Fruit fly (Drosophila melanogaster) whole organism, embryonic: ENCODE measurements around the gene tank.

Experiments
- Adf1 ChIP-seq: fragments of 200-800 bp; sonication (Bioruptor generic); IDR thresholded peaks from 2 replicates; pipeline ENCODE4 v1.3.6; 2022; ENCODE audit warnings: missing biosample characterization, missing genetic modification characterization
- Antp ChIP-seq: fragments of 200-800 bp; sonication (Bioruptor generic); optimal IDR thresholded peaks from 3 replicates; lab custom pipeline; 2016; ENCODE audit warnings: missing biosample characterization, missing genetic modification characterization
- Blimp-1 ChIP-seq: fragments of 200-800 bp; sonication (Bioruptor generic); optimal IDR thresholded peaks from 3 replicates; lab custom pipeline; 2018; ENCODE audit warnings: missing biosample characterization, missing genetic modification characterization, mild to moderate bottlenecking, moderate library complexity, missing genetic modification reagents
- CG1024 ChIP-seq: fragments of 200-800 bp; sonication (Bioruptor generic); IDR thresholded peaks from 2 replicates; pipeline ENCODE4 v1.3.6; 2022; ENCODE audit warnings: missing biosample characterization, missing genetic modification characterization
- CG10267 ChIP-seq: fragments of 200-800 bp; sonication (Bioruptor generic); optimal IDR thresholded peaks from 2 replicates; lab custom pipeline; 2018; ENCODE audit warnings: missing biosample characterization, mild to moderate bottlenecking, missing genetic modification characterization, moderate library complexity
- CG10565 ChIP-seq: fragments of 200-800 bp; sonication (Bioruptor generic); optimal IDR thresholded peaks from 3 replicates; lab custom pipeline; 2016; ENCODE audit warnings: missing biosample characterization, mild to moderate bottlenecking, missing genetic modification characterization
- CG11456 ChIP-seq: fragments of 200-800 bp; sonication (Bioruptor generic); IDR thresholded peaks from 3 replicates; pipeline ENCODE4 v1.3.6; 2022; ENCODE audit warnings: missing biosample characterization, missing genetic modification characterization
- CG12155 ChIP-seq: fragments of 200-800 bp; sonication (Bioruptor generic); optimal IDR thresholded peaks from 3 replicates; lab custom pipeline; 2016; ENCODE audit warnings: missing biosample characterization, missing genetic modification characterization
- CG12236 ChIP-seq: fragments of 200-800 bp; sonication (Bioruptor generic); optimal IDR thresholded peaks from 2 replicates; lab custom pipeline; 2016; ENCODE audit warnings: missing biosample characterization, missing genetic modification characterization
- CG12744 ChIP-seq: fragments of 200-800 bp; sonication (Bioruptor generic); optimal IDR thresholded peaks from 2 replicates; lab custom pipeline; 2016; ENCODE audit warnings: missing biosample characterization, missing genetic modification characterization
- CG13624 ChIP-seq: fragments of 200-800 bp; sonication (Bioruptor generic); optimal IDR thresholded peaks from 2 replicates; lab custom pipeline; 2016; ENCODE audit warnings: missing biosample characterization, missing genetic modification characterization
- CG1832 ChIP-seq: fragments of 200-800 bp; sonication (Bioruptor generic); optimal IDR thresholded peaks from 2 replicates; lab custom pipeline; 2017; ENCODE audit warnings: missing biosample characterization, mild to moderate bottlenecking, missing genetic modification characterization, inconsistent platforms
- CG2678 ChIP-seq: fragments of 200-800 bp; sonication (Bioruptor generic); optimal IDR thresholded peaks from 3 replicates; lab custom pipeline; 2019; ENCODE audit warnings: missing biosample characterization, mild to moderate bottlenecking, missing genetic modification characterization, moderate library complexity
- CG30403 ChIP-seq: fragments of 200-800 bp; sonication (Bioruptor generic); optimal IDR thresholded peaks from 3 replicates; lab custom pipeline; 2016; ENCODE audit warnings: missing biosample characterization, missing genetic modification characterization
- CG31365 ChIP-seq: fragments of 200-800 bp; sonication (Bioruptor generic); optimal IDR thresholded peaks from 2 replicates; lab custom pipeline; 2018; ENCODE audit warnings: missing biosample characterization, mild to moderate bottlenecking, missing genetic modification characterization
- CG34224 ChIP-seq: fragments of 200-800 bp; sonication (Bioruptor generic); IDR thresholded peaks from 3 replicates; pipeline ENCODE4 v1.3.6; 2022; ENCODE audit warnings: missing biosample characterization, missing genetic modification characterization; ENCODE audit not compliant: partially characterized antibody
- CG34422 ChIP-seq: fragments of 200-800 bp; sonication (Bioruptor generic); IDR thresholded peaks from 3 replicates; pipeline ENCODE4 v1.3.6; 2022; ENCODE audit warnings: missing biosample characterization, missing genetic modification characterization
- CG4282 ChIP-seq: fragments of 200-800 bp; sonication (Bioruptor generic); optimal IDR thresholded peaks from 2 replicates; lab custom pipeline; 2016; ENCODE audit warnings: missing biosample characterization, missing genetic modification characterization
- CG4360 ChIP-seq: fragments of 200-800 bp; sonication (Bioruptor generic); IDR thresholded peaks from 2 replicates; pipeline ENCODE4 v1.3.6; 2022; ENCODE audit warnings: missing biosample characterization, missing genetic modification characterization
- CG4424 ChIP-seq: fragments of 200-800 bp; sonication (Bioruptor generic); optimal IDR thresholded peaks from 3 replicates; lab custom pipeline; 2016; ENCODE audit warnings: missing biosample characterization, missing genetic modification characterization
- CG7556 ChIP-seq: fragments of 200-800 bp; sonication (Bioruptor generic); optimal IDR thresholded peaks from 2 replicates; lab custom pipeline; 2017; ENCODE audit warnings: missing biosample characterization, mild to moderate bottlenecking, missing genetic modification characterization
- CG7745 ChIP-seq: fragments of 200-800 bp; sonication (Bioruptor generic); optimal IDR thresholded peaks from 2 replicates; lab custom pipeline; 2018; ENCODE audit warnings: missing biosample characterization, mild to moderate bottlenecking, missing genetic modification characterization, moderate library complexity
- CG9437 ChIP-seq: fragments of 200-800 bp; sonication (Bioruptor generic); optimal IDR thresholded peaks from 2 replicates; lab custom pipeline; 2018; ENCODE audit warnings: missing biosample characterization, mild to moderate bottlenecking, missing genetic modification characterization
- Dref ChIP-seq: fragments of 200-800 bp; sonication (Bioruptor generic); IDR thresholded peaks from 2 replicates; pipeline ENCODE4 v1.3.6; 2022; ENCODE audit warnings: missing biosample characterization, missing genetic modification characterization
- Ets97D ChIP-seq: fragments of 200-800 bp; sonication (Bioruptor generic); optimal IDR thresholded peaks from 3 replicates; lab custom pipeline; 2016; ENCODE audit warnings: missing biosample characterization, missing genetic modification characterization
- HLH54F ChIP-seq: fragments of 200-800 bp; sonication (Bioruptor generic); optimal IDR thresholded peaks from 3 replicates; lab custom pipeline; 2016; ENCODE audit warnings: missing biosample characterization, missing genetic modification characterization
- Hr51 ChIP-seq, 2 experiments: fragments of 200-800 bp; sonication (Bioruptor generic); optimal IDR thresholded peaks; 2 replicates in 1 of 2; 3 replicates in 1 of 2; lab custom pipeline; 2016 to 2018; ENCODE audit warnings: missing biosample characterization in 2 of 2, missing genetic modification characterization in 2 of 2, mild to moderate bottlenecking in 1 of 2, moderate library complexity in 1 of 2
- Mrtf ChIP-seq: fragments of 200-800 bp; sonication (Bioruptor generic); IDR thresholded peaks from 3 replicates; pipeline ENCODE4 v1.3.6; 2022; ENCODE audit warnings: missing biosample characterization, missing genetic modification characterization
- Nf-YA ChIP-seq: fragments of 200-800 bp; sonication (Bioruptor generic); IDR thresholded peaks from 2 replicates; pipeline ENCODE4 v1.3.6; 2022; ENCODE audit warnings: missing biosample characterization, missing genetic modification characterization
- Nf-YC ChIP-seq: fragments of 200-800 bp; optimal IDR thresholded peaks from 3 replicates; lab custom pipeline; 2019; ENCODE audit warnings: missing biosample characterization, mild to moderate bottlenecking, missing genetic modification characterization, moderate library complexity
- Optix ChIP-seq: fragments of 200-800 bp; sonication (Bioruptor generic); IDR thresholded peaks from 3 replicates; pipeline ENCODE4 v1.3.6; 2022; ENCODE audit warnings: missing biosample characterization, missing genetic modification characterization
- Ssrp ChIP-seq: fragments of 200-800 bp; sonication (Bioruptor generic); optimal IDR thresholded peaks from 2 replicates; lab custom pipeline; 2018; ENCODE audit warnings: missing biosample characterization, mild to moderate bottlenecking, missing genetic modification characterization, moderate library complexity
- TFAM ChIP-seq: fragments of 200-800 bp; sonication (Bioruptor generic); optimal IDR thresholded peaks from 2 replicates; lab custom pipeline; 2017; ENCODE audit warnings: missing biosample characterization, missing genetic modification characterization, inconsistent platforms
- ac ChIP-seq: fragments of 200-800 bp; sonication (Bioruptor generic); optimal IDR thresholded peaks from 3 replicates; lab custom pipeline; 2017; ENCODE audit warnings: missing biosample characterization, mild to moderate bottlenecking, missing genetic modification characterization
- bbx ChIP-seq: fragments of 200-800 bp; sonication (Bioruptor generic); IDR thresholded peaks from 2 replicates; pipeline ENCODE4 v1.3.6; 2022; ENCODE audit warnings: missing biosample characterization, missing genetic modification characterization; ENCODE audit not compliant: partially characterized antibody
- cas ChIP-seq: fragments of 200-800 bp; sonication (Bioruptor generic); IDR thresholded peaks from 2 replicates; pipeline ENCODE4 v1.3.6; 2022; ENCODE audit warnings: missing biosample characterization, missing genetic modification characterization
- chinmo ChIP-seq: fragments of 200-800 bp; sonication (Bioruptor generic); IDR thresholded peaks from 4 replicates; pipeline ENCODE4 v1.3.6; 2022; ENCODE audit warnings: missing biosample characterization, missing genetic modification characterization; ENCODE audit not compliant: partially characterized antibody
- disco-r ChIP-seq: fragments of 200-800 bp; sonication (Bioruptor generic); optimal IDR thresholded peaks from 2 replicates; lab custom pipeline; 2016; ENCODE audit warnings: missing biosample characterization, missing genetic modification characterization
- en ChIP-seq: fragments of 200-800 bp; sonication (Bioruptor generic); optimal IDR thresholded peaks from 2 replicates; lab custom pipeline; 2016; ENCODE audit warnings: missing biosample characterization, missing genetic modification characterization
- exex ChIP-seq: fragments of 200-800 bp; sonication (Bioruptor generic); optimal IDR thresholded peaks from 4 replicates; lab custom pipeline; 2018; ENCODE audit warnings: missing biosample characterization, mild to moderate bottlenecking, missing genetic modification characterization, moderate library complexity
- grau ChIP-seq: fragments of 200-800 bp; optimal IDR thresholded peaks from 3 replicates; lab custom pipeline; 2019; ENCODE audit warnings: missing biosample characterization, mild to moderate bottlenecking, missing genetic modification characterization, moderate library complexity
- grn ChIP-seq: fragments of 200-800 bp; sonication (Bioruptor generic); optimal IDR thresholded peaks from 3 replicates; lab custom pipeline; 2017; ENCODE audit warnings: missing biosample characterization, missing genetic modification characterization
- gsb ChIP-seq: fragments of 200-800 bp; sonication (Bioruptor generic); IDR thresholded peaks from 2 replicates; pipeline ENCODE4 v1.3.6; 2022; ENCODE audit warnings: missing biosample characterization, missing genetic modification characterization
- gsb-n ChIP-seq: fragments of 200-800 bp; sonication (Bioruptor generic); optimal IDR thresholded peaks from 3 replicates; lab custom pipeline; 2018; ENCODE audit warnings: missing biosample characterization, mild to moderate bottlenecking, missing genetic modification characterization
- hbn ChIP-seq: fragments of 200-800 bp; sonication (Bioruptor generic); IDR thresholded peaks from 2 replicates; pipeline ENCODE4 v1.3.6; 2022; ENCODE audit warnings: missing biosample characterization, missing genetic modification characterization; ENCODE audit not compliant: partially characterized antibody
- nom ChIP-seq: fragments of 200-800 bp; sonication (Bioruptor generic); optimal IDR thresholded peaks from 2 replicates; lab custom pipeline; 2017; ENCODE audit warnings: missing biosample characterization, missing genetic modification characterization, mild to moderate bottlenecking, moderate library complexity, missing genetic modification reagents
- pum ChIP-seq: fragments of 200-800 bp; sonication (Bioruptor generic); optimal IDR thresholded peaks from 2 replicates; lab custom pipeline; 2016; ENCODE audit warnings: missing biosample characterization, missing genetic modification characterization
- sim ChIP-seq: fragments of 200-800 bp; sonication (Bioruptor generic); IDR thresholded peaks from 2 replicates; pipeline ENCODE4 v1.3.6; 2022; ENCODE audit warnings: missing biosample characterization, missing genetic modification characterization
- sr ChIP-seq: fragments of 200-800 bp; sonication (Bioruptor generic); IDR thresholded peaks from 3 replicates; pipeline ENCODE4 v1.3.6; 2022; ENCODE audit warnings: missing biosample characterization, missing genetic modification characterization
- trem ChIP-seq: fragments of 200-800 bp; optimal IDR thresholded peaks from 3 replicates; lab custom pipeline; 2019; ENCODE audit warnings: missing biosample characterization, mild to moderate bottlenecking, missing genetic modification characterization, moderate library complexity

Gene tank

DNA sequence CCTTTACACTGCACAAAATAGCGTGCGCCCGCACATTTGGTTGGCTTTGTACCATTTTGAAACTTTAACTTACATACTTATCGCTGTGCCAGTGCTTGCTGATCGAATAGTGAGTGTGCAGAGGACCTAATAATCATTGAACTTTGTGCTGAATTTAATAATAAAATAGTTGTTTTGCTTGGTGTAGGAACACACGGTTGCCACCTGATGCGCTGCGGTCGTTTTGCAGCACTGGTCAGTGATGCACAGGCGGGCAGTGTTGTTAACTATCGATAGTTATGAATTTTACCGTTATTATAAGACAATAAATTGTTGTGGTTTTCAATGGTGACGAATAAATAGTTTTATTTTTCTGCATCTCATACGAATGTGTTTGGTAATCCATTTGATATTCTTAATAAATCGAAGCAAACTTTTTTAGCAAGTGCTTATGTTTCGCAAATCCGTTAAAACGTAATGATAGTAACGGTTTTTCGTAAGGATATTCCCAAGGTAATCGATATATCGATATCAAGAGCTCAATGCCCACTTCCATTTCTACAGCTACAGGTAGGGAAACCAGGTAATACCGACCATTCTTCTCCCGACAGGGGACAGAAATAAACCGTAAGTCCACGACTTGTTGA, at the start of gene tank, which contains the start of gene CG12194 (continued):
- peak; percentile 98 for TF ChIP-seq CG12155 (GFP tag; lab: Kevin White, UChicago)
- no peak for TF ChIP-seq CG1832 (GFP tag; lab: Kevin White, UChicago)
- TF ChIP-seq grau, result peak; percentile 97
- peak; percentile 98 for TF ChIP-seq CG10565 (GFP tag; lab: Kevin White, UChicago)
- TF ChIP-seq disco-r, result peak; percentile 98
- peak; percentile 85 for TF ChIP-seq exex
- peak; percentile 99 for TF ChIP-seq CG13624 (GFP tag; lab: Kevin White, UChicago)
- TF ChIP-seq CG12236 (GFP tag; lab: Kevin White, UChicago), result peak; percentile 99
- peak; percentile 96 for TF ChIP-seq trem (tag; lab: Kevin White, UChicago)
- TF ChIP-seq en, result peak; percentile 99
- TF ChIP-seq CG34422 (GFP tag; lab: Robert Waterston, UW), result peak; percentile 100
- peak; percentile 96 for TF ChIP-seq Ets97D
- peak; percentile 95 for TF ChIP-seq ac (GFP tag; lab: Kevin White, UChicago)
- peak; percentile 98 for TF ChIP-seq CG2678 (tag; lab: Kevin White, UChicago)
- peak; percentile 91 for TF ChIP-seq CG31365 (tag; lab: Kevin White, UChicago)
- 0 out of 4 replicates have a peak, but pooled peaks have one; percentile 70 for TF ChIP-seq chinmo (GFP tag; lab: Robert Waterston, UW)
- TF ChIP-seq bbx, result peak; percentile 73
- peak; percentile 99 for TF ChIP-seq Ssrp (tag; lab: Kevin White, UChicago)
- TF ChIP-seq gsb (GFP tag; lab: Robert Waterston, UW), result peak; percentile 98
- TF ChIP-seq sr (GFP tag; lab: Robert Waterston, UW), result peak; percentile 99
- TF ChIP-seq sim (GFP tag; lab: Robert Waterston, UW), result peak; percentile 99
- TF ChIP-seq CG12744 (GFP tag; lab: Kevin White, UChicago), result peak; percentile 98
- peak; percentile 99 for TF ChIP-seq Nf-YA
- peak; percentile 98 for TF ChIP-seq cas (GFP tag; lab: Robert Waterston, UW)
- TF ChIP-seq CG9437 (GFP tag; lab: Kevin White, UChicago), result peak; percentile 99
- TF ChIP-seq CG7745, result peak; percentile 74
- peak; percentile 94 for TF ChIP-seq TFAM (GFP tag; lab: Kevin White, UChicago)
- peak; percentile 99 for TF ChIP-seq Hr51 (GFP tag; optimal IDR thresholded peaks at IDR 0.05; lab: Kevin White, UChicago)
- TF ChIP-seq gsb-n, result peak; percentile 99
- peak; percentile 79 for TF ChIP-seq Nf-YC
- peak; percentile 99 for TF ChIP-seq Antp (GFP tag; lab: Kevin White, UChicago)
- peak; percentile 76 for TF ChIP-seq Dref
- peak; percentile 99 for TF ChIP-seq CG4424 (GFP tag; lab: Kevin White, UChicago)
- peak; percentile 99 for TF ChIP-seq pum (GFP tag; lab: Kevin White, UChicago)
- TF ChIP-seq hbn (GFP tag; lab: Robert Waterston, UW), result peak; percentile 60
- peak; percentile 99 for TF ChIP-seq CG11456 (GFP tag; lab: Robert Waterston, UW)
- peak; percentile 96 for TF ChIP-seq CG10267 (tag; lab: Kevin White, UChicago)
- peak; percentile 98 for TF ChIP-seq CG4282
- TF ChIP-seq HLH54F, result peak; percentile 99
- TF ChIP-seq CG7556 (GFP tag; lab: Kevin White, UChicago), result peak; percentile 97
- peak; percentile 88 for TF ChIP-seq CG4360
- TF ChIP-seq nom (GFP tag; lab: Kevin White, UChicago), result peak; percentile 92
- TF ChIP-seq CG34224, result peak; percentile 70
- peak; percentile 86 for TF ChIP-seq Adf1 (GFP tag; lab: Robert Waterston, UW)
- peak; percentile 97 for TF ChIP-seq Blimp-1 (GFP tag; lab: Kevin White, UChicago)
- TF ChIP-seq CG1024, result peak; percentile 98
- peak; percentile 99 for TF ChIP-seq Mrtf (GFP tag; lab: Robert Waterston, UW)
- peak; percentile 89 for TF ChIP-seq grn
- peak; percentile 100 for TF ChIP-seq Optix (GFP tag; lab: Robert Waterston, UW)
- peak; percentile 99 for TF ChIP-seq CG30403 (GFP tag; lab: Kevin White, UChicago)
